Worm (Caenorhabditis elegans): ENCODE measurements around the gene dhs-27.

dhs-27 gene

DNA sequence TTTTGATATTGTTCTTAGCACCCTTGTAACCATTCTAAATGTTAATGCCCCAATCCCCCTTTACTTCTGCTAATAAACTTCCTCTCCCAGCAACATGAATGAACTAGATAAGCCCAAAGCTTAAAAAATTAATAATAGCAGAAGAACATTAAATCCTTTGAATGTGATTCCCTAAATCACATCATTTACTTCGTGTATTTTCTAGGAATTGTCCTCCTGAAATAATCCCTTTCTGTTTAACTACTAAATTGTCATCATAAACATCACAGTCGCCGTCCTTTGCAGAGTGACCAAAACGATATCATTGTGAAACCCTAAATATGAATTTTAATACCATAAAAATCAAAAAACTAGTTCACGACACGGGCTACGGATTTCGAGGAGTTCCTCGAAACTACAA, 1.6 kb upstream of the dhs-27 start:
- TF ChIP-seq ama-1 (optimal IDR thresholded peaks at IDR 0.05) (no peak), hmbx-1 (tag; optimal IDR thresholded peaks at IDR 0.05) (no peak), ets-7 (tag; optimal IDR thresholded peaks at IDR 0.05) (no peak), flt-1 (GFP tag; IDR thresholded peaks at IDR 0.05) (no peak), tbx-11 (GFP tag; IDR thresholded peaks at IDR 0.05) (no peak), aly-1 (tag; optimal IDR thresholded peaks at IDR 0.05) (no peak), B0310.2 (tag; optimal IDR thresholded peaks at IDR 0.05) (no peak), hmg-4 (GFP tag; optimal IDR thresholded peaks at IDR 0.05) (no peak), tbx-37 (GFP tag; conservative IDR thresholded peaks at IDR 0.05) (no peak), F13C5.2 (tag; optimal IDR thresholded peaks at IDR 0.05) (no peak), ceh-13 (GFP tag; optimal IDR thresholded peaks at IDR 0.05) (no peak), scrt-1 (GFP tag; IDR thresholded peaks at IDR 0.05) (no peak), ceh-36 (tag; optimal IDR thresholded peaks at IDR 0.05) (no peak), sea-1 (GFP tag; conservative IDR thresholded peaks at IDR 0.05) (no peak), tra-4 (tag; optimal IDR thresholded peaks at IDR 0.05) (no peak), hnd-1 (tag; optimal IDR thresholded peaks at IDR 0.05) (no peak), pes-1 (GFP tag; IDR thresholded peaks at IDR 0.05) (no peak)

DNA sequence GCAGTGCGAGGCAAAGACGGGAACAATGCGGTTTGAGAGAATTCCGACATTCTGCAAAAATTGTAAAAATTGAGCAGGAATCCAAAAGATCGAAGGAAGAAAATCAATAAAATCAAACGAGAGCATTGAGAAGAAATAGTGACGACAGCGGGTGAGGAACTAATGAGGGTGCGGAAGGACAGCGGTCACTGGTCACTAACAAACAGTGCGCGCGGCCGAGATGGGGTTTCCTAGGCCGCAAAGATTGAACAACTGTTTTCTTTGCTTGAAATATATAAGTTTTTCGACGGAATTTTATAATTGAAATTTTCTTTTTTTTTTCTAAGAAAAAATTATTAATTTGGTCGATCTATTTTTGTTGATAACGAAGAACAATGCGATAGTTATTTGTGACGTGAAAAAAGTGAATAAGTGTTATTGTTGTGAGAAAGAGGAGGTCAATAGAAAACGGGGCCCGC, 2.9 kb downstream of the dhs-27 start, which contains the start of gene unc-78:
Gene unc-78 (minus strand): TSS at position 51 of the 458 bp plus-strand sequence.
- TF ChIP-seq pes-1 (GFP tag; IDR thresholded peaks at IDR 0.05) (no peak), ama-1 (optimal IDR thresholded peaks at IDR 0.05) (no peak), aly-1 (tag; optimal IDR thresholded peaks at IDR 0.05) (peak; percentile 3), ceh-13 (GFP tag; optimal IDR thresholded peaks at IDR 0.05) (no peak), tra-4 (tag; optimal IDR thresholded peaks at IDR 0.05) (no peak), hmbx-1 (tag; optimal IDR thresholded peaks at IDR 0.05) (no peak), B0310.2 (tag; optimal IDR thresholded peaks at IDR 0.05) (no peak), flt-1 (GFP tag; IDR thresholded peaks at IDR 0.05) (no peak), scrt-1 (GFP tag; IDR thresholded peaks at IDR 0.05) (no peak)

DNA sequence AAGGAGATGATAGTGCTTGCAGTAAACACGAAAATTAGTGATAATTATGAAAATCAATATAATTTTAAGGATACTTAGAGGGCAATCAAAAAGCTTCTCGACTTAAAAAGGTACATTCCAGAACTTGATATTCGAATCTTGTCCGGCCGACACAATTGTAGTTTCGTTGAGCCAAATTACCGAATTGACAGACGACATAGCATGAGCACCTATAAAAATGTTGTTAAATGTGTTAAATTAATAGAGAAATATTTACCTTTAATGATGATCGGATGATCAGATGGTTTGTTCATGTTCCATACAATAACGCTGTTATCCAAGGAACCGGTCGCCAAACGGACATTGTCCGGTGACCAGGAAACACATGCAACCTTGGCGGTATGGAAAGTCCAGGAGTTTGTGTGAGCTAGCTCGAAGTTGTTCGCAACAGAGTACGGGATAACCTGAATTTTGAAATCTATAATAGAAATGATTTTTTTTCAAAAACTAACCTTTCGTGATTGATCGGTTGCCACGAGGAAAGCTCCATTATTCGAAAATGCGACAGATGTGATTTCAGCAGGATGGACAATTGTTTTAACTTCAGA, 5.7 kb downstream of the dhs-27 start:
- TF ChIP-seq flt-1 (GFP tag; IDR thresholded peaks at IDR 0.05) (no peak), hmg-4 (GFP tag; optimal IDR thresholded peaks at IDR 0.05) (no peak), hmbx-1 (tag; optimal IDR thresholded peaks at IDR 0.05) (no peak), ceh-13 (GFP tag; optimal IDR thresholded peaks at IDR 0.05) (no peak), ama-1 (optimal IDR thresholded peaks at IDR 0.05) (no peak), sea-1 (GFP tag; conservative IDR thresholded peaks at IDR 0.05) (no peak), F13C5.2 (tag; optimal IDR thresholded peaks at IDR 0.05) (no peak), tra-4 (tag; optimal IDR thresholded peaks at IDR 0.05) (no peak)

DNA sequence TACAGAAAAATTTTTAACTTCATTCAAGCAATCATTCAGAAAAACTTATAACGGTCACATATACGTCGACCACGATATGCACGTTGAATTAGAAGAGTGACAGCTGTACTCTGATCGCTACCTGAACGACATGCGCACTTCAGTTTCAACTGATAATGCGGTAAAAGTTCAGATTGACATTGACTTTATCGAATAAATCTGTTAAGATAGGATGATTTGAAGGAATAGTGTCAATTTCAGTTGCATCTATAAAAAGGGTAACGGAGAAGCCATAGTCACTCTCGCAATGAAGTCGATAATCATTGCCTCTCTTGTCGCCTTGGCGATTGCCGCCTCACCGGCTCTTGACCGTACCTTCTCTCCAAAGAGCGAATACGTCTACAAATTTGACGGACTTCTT, 11.3 kb downstream of the dhs-27 start, which contains the start of gene vit-5:
Gene vit-5 (plus strand): TSS at position 277 of the 400 bp plus-strand sequence.
- TF ChIP-seq ceh-13 (GFP tag; optimal IDR thresholded peaks at IDR 0.05) = no peak
- no peak for TF ChIP-seq hmbx-1 (tag; optimal IDR thresholded peaks at IDR 0.05)
- TF ChIP-seq hmg-4 (GFP tag; optimal IDR thresholded peaks at IDR 0.05) = no peak
- TF ChIP-seq aly-1 (tag; optimal IDR thresholded peaks at IDR 0.05) = no peak
- no peak for TF ChIP-seq ceh-36 (tag; optimal IDR thresholded peaks at IDR 0.05)
- no peak for TF ChIP-seq tbx-11 (GFP tag; IDR thresholded peaks at IDR 0.05)
- TF ChIP-seq hnd-1 (tag; optimal IDR thresholded peaks at IDR 0.05) = no peak
- TF ChIP-seq ets-7 (tag; optimal IDR thresholded peaks at IDR 0.05) = no peak
- no peak for TF ChIP-seq tra-4 (tag; optimal IDR thresholded peaks at IDR 0.05)
- no peak for TF ChIP-seq B0310.2 (tag; optimal IDR thresholded peaks at IDR 0.05)
- TF ChIP-seq scrt-1 (GFP tag; IDR thresholded peaks at IDR 0.05) = no peak
- no peak for TF ChIP-seq F13C5.2 (tag; optimal IDR thresholded peaks at IDR 0.05)
- no peak for TF ChIP-seq sea-1 (GFP tag; conservative IDR thresholded peaks at IDR 0.05)

DNA sequence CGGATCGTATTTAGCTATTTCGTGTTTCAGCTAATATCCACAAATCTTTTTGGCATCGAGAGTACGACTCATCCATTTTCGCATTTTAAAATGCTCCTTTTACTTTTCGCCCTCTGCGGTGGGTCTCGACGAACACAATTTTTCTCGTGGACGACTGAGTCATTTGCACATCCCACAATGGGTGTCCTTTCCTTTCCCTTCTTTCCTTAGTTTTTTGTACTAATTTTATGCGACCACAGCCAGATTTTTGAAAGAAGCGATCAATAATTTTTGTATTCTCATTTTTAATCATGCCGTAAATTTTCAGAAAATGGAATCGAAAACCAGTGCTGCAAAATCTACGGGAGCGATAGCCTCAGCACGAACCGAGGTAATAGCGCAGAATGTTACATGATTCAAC, 12.8 kb downstream of the dhs-27 start, which contains the start of gene C04F6.9:
Gene C04F6.9 (plus strand): TSS at position 301 of the 400 bp plus-strand sequence.
- TF ChIP-seq scrt-1 (GFP tag; IDR thresholded peaks at IDR 0.05) = no peak
- no peak for TF ChIP-seq ets-7 (tag; optimal IDR thresholded peaks at IDR 0.05)

DNA sequence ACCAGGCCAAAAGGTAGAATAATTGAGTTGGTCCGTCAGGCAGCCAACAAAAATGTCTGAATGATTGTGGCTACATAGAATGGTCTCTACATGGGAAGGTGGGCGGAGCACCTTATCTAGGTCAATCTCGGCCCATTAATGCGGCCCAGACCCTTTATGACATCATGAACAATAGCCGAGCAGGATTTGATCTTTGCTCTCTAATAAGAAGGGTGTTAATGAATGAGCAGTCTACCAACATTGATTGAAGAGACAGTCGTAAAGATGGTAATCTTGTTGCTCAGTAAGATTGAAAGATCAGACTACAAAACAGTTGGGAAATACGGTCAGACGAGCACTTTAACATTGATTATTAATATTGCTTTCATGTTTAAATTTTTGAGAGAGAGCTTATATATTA, 14.1 kb downstream of the dhs-27 start:
- TF ChIP-seq ceh-36 (tag; optimal IDR thresholded peaks at IDR 0.05) = no peak
- no peak for TF ChIP-seq flt-1 (GFP tag; IDR thresholded peaks at IDR 0.05)

DNA sequence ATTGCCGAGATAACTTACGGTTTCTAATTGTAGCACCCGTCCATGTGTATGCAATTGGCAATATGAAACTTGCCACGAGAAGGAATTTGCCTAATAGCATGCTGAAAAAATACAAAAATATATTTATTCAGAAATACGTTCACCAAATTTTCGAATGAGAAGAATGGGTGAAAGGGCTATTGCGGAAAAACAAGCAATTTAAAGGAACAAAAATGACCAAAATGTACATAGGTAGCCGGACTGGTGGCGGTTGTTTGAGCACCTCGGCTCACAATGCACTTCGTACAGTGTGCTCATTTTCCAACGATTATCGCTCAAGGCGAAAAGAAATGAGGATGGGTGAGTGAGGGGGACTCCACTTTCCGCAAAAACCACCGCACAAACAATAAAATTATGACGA, 14.6 kb downstream of the dhs-27 start, which contains the start of gene cht-1:
Gene cht-1 (minus strand): TSS at position 101 of the 400 bp plus-strand sequence.
- TF ChIP-seq pes-1 (GFP tag; IDR thresholded peaks at IDR 0.05) (no peak), B0310.2 (tag; optimal IDR thresholded peaks at IDR 0.05) (no peak), ceh-36 (tag; optimal IDR thresholded peaks at IDR 0.05) (no peak), hnd-1 (tag; optimal IDR thresholded peaks at IDR 0.05) (no peak), hmg-4 (GFP tag; optimal IDR thresholded peaks at IDR 0.05) (no peak), sea-1 (GFP tag; conservative IDR thresholded peaks at IDR 0.05) (no peak), scrt-1 (GFP tag; IDR thresholded peaks at IDR 0.05) (no peak), hmbx-1 (tag; optimal IDR thresholded peaks at IDR 0.05) (no peak), tbx-11 (GFP tag; IDR thresholded peaks at IDR 0.05) (no peak), tra-4 (tag; optimal IDR thresholded peaks at IDR 0.05) (no peak), flt-1 (GFP tag; IDR thresholded peaks at IDR 0.05) (no peak), F13C5.2 (tag; optimal IDR thresholded peaks at IDR 0.05) (no peak), ceh-13 (GFP tag; optimal IDR thresholded peaks at IDR 0.05) (no peak), tbx-37 (GFP tag; conservative IDR thresholded peaks at IDR 0.05) (no peak), aly-1 (tag; optimal IDR thresholded peaks at IDR 0.05) (no peak), ets-7 (tag; optimal IDR thresholded peaks at IDR 0.05) (no peak), ama-1 (optimal IDR thresholded peaks at IDR 0.05) (no peak)

DNA sequence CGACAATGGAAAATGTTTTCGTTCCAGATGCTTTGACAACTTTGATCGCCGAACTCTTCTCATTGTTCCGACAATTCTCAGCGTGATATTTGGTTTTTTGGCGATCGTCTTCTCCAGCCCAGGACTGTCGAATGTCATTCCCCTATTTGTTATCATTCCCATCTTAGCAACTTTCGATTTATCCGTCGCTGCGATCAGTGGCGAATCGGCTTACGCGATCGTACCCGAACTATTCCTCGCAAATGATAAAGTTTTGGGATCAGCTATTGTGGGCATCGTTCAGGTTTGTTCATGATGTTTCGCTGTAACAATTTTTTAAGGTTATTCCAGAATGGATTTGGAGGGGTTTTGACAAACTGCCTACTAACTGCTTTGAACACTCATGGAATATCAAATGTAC, 17.8 kb downstream of the dhs-27 start:
- no peak for TF ChIP-seq B0310.2 (tag; optimal IDR thresholded peaks at IDR 0.05)
- TF ChIP-seq ceh-36 (tag; optimal IDR thresholded peaks at IDR 0.05) = no peak
- TF ChIP-seq ama-1 (optimal IDR thresholded peaks at IDR 0.05) = no peak
- TF ChIP-seq scrt-1 (GFP tag; IDR thresholded peaks at IDR 0.05) = no peak
- no peak for TF ChIP-seq ceh-13 (GFP tag; optimal IDR thresholded peaks at IDR 0.05)
- TF ChIP-seq hnd-1 (tag; optimal IDR thresholded peaks at IDR 0.05) = no peak
- TF ChIP-seq hmg-4 (GFP tag; optimal IDR thresholded peaks at IDR 0.05) = no peak
- TF ChIP-seq ets-7 (tag; optimal IDR thresholded peaks at IDR 0.05) = no peak
- no peak for TF ChIP-seq hmbx-1 (tag; optimal IDR thresholded peaks at IDR 0.05)
